Fruit fly (Drosophila melanogaster) whole organism, embryonic: ENCODE results near the gene CG15930.

ENCODE experiments used
- Aef1 ChIP-seq: fragments of 200-800 bp; sonication (Bioruptor generic); IDR thresholded peaks from 3 replicates; pipeline ENCODE4 v1.3.6; 2022; ENCODE audit warnings: missing biosample characterization, missing genetic modification characterization
- Atf-2 ChIP-seq: fragments of 200-800 bp; sonication (Bioruptor generic); optimal IDR thresholded peaks from 2 replicates; lab custom pipeline; 2016; ENCODE audit warnings: missing biosample characterization, missing genetic modification characterization
- CG10147 ChIP-seq: fragments of 200-800 bp; sonication (Bioruptor generic); optimal IDR thresholded peaks from 2 replicates; lab custom pipeline; 2019; ENCODE audit warnings: missing biosample characterization, mild to moderate bottlenecking, missing genetic modification characterization, moderate library complexity
- CG10462 ChIP-seq: fragments of 200-800 bp; sonication (Bioruptor generic); optimal IDR thresholded peaks from 2 replicates; lab custom pipeline; 2016; ENCODE audit warnings: missing biosample characterization, missing genetic modification characterization
- CG11247 ChIP-seq: fragments of 200-800 bp; sonication (Bioruptor generic); IDR thresholded peaks from 2 replicates; pipeline ENCODE4 v1.3.6; 2022; ENCODE audit warnings: missing biosample characterization, missing genetic modification characterization
- CG12071 ChIP-seq: fragments of 200-800 bp; sonication (Bioruptor generic); optimal IDR thresholded peaks from 3 replicates; lab custom pipeline; 2018; ENCODE audit warnings: missing biosample characterization, mild to moderate bottlenecking, missing genetic modification characterization
- CG12155 ChIP-seq: fragments of 200-800 bp; sonication (Bioruptor generic); optimal IDR thresholded peaks from 3 replicates; lab custom pipeline; 2016; ENCODE audit warnings: missing biosample characterization, missing genetic modification characterization
- CG12391 ChIP-seq: fragments of 200-800 bp; sonication (Bioruptor generic); optimal IDR thresholded peaks from 3 replicates; lab custom pipeline; 2018; ENCODE audit warnings: missing biosample characterization, mild to moderate bottlenecking, missing genetic modification characterization, moderate library complexity
- CG15696 ChIP-seq: fragments of 200-800 bp; sonication (Bioruptor generic); optimal IDR thresholded peaks from 2 replicates; lab custom pipeline; 2019; ENCODE audit warnings: missing biosample characterization, mild to moderate bottlenecking, missing genetic modification characterization, moderate library complexity
- CG1792 ChIP-seq: fragments of 200-800 bp; sonication (Bioruptor generic); optimal IDR thresholded peaks from 2 replicates; lab custom pipeline; 2016; ENCODE audit warnings: missing biosample characterization, missing genetic modification characterization
- CG2678 ChIP-seq: fragments of 200-800 bp; sonication (Bioruptor generic); optimal IDR thresholded peaks from 3 replicates; lab custom pipeline; 2019; ENCODE audit warnings: missing biosample characterization, mild to moderate bottlenecking, missing genetic modification characterization, moderate library complexity
- CG4360 ChIP-seq: fragments of 200-800 bp; sonication (Bioruptor generic); IDR thresholded peaks from 2 replicates; pipeline ENCODE4 v1.3.6; 2022; ENCODE audit warnings: missing biosample characterization, missing genetic modification characterization
- CG4404 ChIP-seq: fragments of 200-800 bp; sonication (Bioruptor generic); IDR thresholded peaks from 2 replicates; pipeline ENCODE4 v1.3.6; 2022; ENCODE audit warnings: missing biosample characterization, missing genetic modification characterization
- CG4820 ChIP-seq: fragments of 200-800 bp; sonication (Bioruptor generic); optimal IDR thresholded peaks from 3 replicates; lab custom pipeline; 2016; ENCODE audit warnings: missing biosample characterization, missing genetic modification characterization
- CG6813 ChIP-seq: fragments of 200-800 bp; sonication (Bioruptor generic); optimal IDR thresholded peaks from 2 replicates; lab custom pipeline; 2017; ENCODE audit warnings: missing biosample characterization, missing genetic modification characterization, mild to moderate bottlenecking, moderate library complexity, missing genetic modification reagents
- CG6854 ChIP-seq: fragments of 200-800 bp; sonication (Bioruptor generic); optimal IDR thresholded peaks from 3 replicates; lab custom pipeline; 2017; ENCODE audit warnings: missing biosample characterization, mild to moderate bottlenecking, missing genetic modification characterization
- CG7963 ChIP-seq: fragments of 200-800 bp; sonication (Bioruptor generic); IDR thresholded peaks from 3 replicates; pipeline ENCODE4 v1.3.6; 2022; ENCODE audit warnings: missing biosample characterization, missing genetic modification characterization; ENCODE audit not compliant: partially characterized antibody
- CG8290 ChIP-seq, 3 experiments: fragments of 200-800 bp; sonication (Bioruptor generic); optimal IDR thresholded peaks; 2 replicates each; lab custom pipeline; 2016 to 2019; ENCODE audit warnings: missing biosample characterization in 3 of 3, missing genetic modification characterization in 3 of 3, mild to moderate bottlenecking in 2 of 3, moderate library complexity in 1 of 3
- Dek ChIP-seq: fragments of 200-800 bp; sonication (Bioruptor generic); optimal IDR thresholded peaks from 3 replicates; lab custom pipeline; 2019; ENCODE audit warnings: missing biosample characterization, mild to moderate bottlenecking, missing genetic modification characterization, moderate library complexity
- Hmx ChIP-seq: fragments of 200-800 bp; sonication (Bioruptor generic); optimal IDR thresholded peaks from 2 replicates; lab custom pipeline; 2016; ENCODE audit warnings: missing biosample characterization, missing genetic modification characterization
- Hr3 ChIP-seq: fragments of 200-800 bp; sonication (Bioruptor generic); optimal IDR thresholded peaks from 3 replicates; lab custom pipeline; 2016; ENCODE audit warnings: missing biosample characterization, missing genetic modification characterization
- Med ChIP-seq: fragments of 200-800 bp; sonication (Bioruptor generic); peaks from one replicate; lab custom pipeline; 2016; ENCODE audit warnings: missing biosample characterization, missing genetic modification characterization, mild to moderate bottlenecking, inconsistent platforms, moderate library complexity
- NK7.1 ChIP-seq: fragments of 200-800 bp; sonication (Bioruptor generic); optimal IDR thresholded peaks from 3 replicates; lab custom pipeline; 2016; ENCODE audit warnings: missing biosample characterization, missing genetic modification characterization
- Oaz ChIP-seq: fragments of 200-800 bp; sonication (Bioruptor generic); IDR thresholded peaks from 2 replicates; pipeline ENCODE4 v1.3.6; 2022; ENCODE audit warnings: missing biosample characterization, missing genetic modification characterization
- Ravus ChIP-seq: fragments of 200-800 bp; sonication (Bioruptor generic); IDR thresholded peaks from 2 replicates; pipeline ENCODE4 v1.3.6; 2022; ENCODE audit warnings: missing biosample characterization, missing genetic modification characterization
- Stat92E ChIP-seq, 3 experiments: fragments of >200 bp in 2 of 3; fragments of 200-800 bp in 1 of 3; sonication (Bioruptor generic) in 1 of 3; optimal IDR thresholded peaks; 2 replicates each; lab custom pipeline; 2017 to 2019; ENCODE audit warnings: missing biosample characterization in 3 of 3, missing genetic modification characterization in 3 of 3, mild to moderate bottlenecking in 1 of 3, moderate library complexity in 1 of 3
- TFAM ChIP-seq: fragments of 200-800 bp; sonication (Bioruptor generic); optimal IDR thresholded peaks from 2 replicates; lab custom pipeline; 2017; ENCODE audit warnings: missing biosample characterization, missing genetic modification characterization, inconsistent platforms
- ap ChIP-seq: fragments of 200-800 bp; sonication (Bioruptor generic); IDR thresholded peaks from 2 replicates; pipeline ENCODE4 v1.3.6; 2022; ENCODE audit warnings: missing biosample characterization, missing genetic modification characterization
- ara ChIP-seq: fragments of 200-800 bp; sonication (Bioruptor generic); IDR thresholded peaks from 2 replicates; pipeline ENCODE4 v1.3.6; 2022; ENCODE audit warnings: missing biosample characterization, missing genetic modification characterization
- ase ChIP-seq: fragments of 200-800 bp; sonication (Bioruptor generic); IDR thresholded peaks from 3 replicates; pipeline ENCODE4 v1.3.6; 2022; ENCODE audit warnings: missing biosample characterization, missing genetic modification characterization
- ato ChIP-seq: fragments of 200-800 bp; sonication (Bioruptor generic); IDR thresholded peaks from 2 replicates; pipeline ENCODE4 v1.3.6; 2022; ENCODE audit warnings: missing biosample characterization, missing genetic modification characterization; ENCODE audit not compliant: partially characterized antibody
- bbx ChIP-seq: fragments of 200-800 bp; sonication (Bioruptor generic); IDR thresholded peaks from 2 replicates; pipeline ENCODE4 v1.3.6; 2022; ENCODE audit warnings: missing biosample characterization, missing genetic modification characterization; ENCODE audit not compliant: partially characterized antibody
- ci ChIP-seq: fragments of 200-800 bp; sonication (Bioruptor generic); IDR thresholded peaks from 3 replicates; pipeline ENCODE4 v1.3.6; 2022; ENCODE audit warnings: missing biosample characterization, missing genetic modification characterization
- ems ChIP-seq: fragments of 200-800 bp; sonication (Bioruptor generic); optimal IDR thresholded peaks from 3 replicates; lab custom pipeline; 2016; ENCODE audit warnings: missing biosample characterization, missing genetic modification characterization
- eve ChIP-seq, 2 experiments: fragments of >200 bp; optimal IDR thresholded peaks; 2 replicates each; lab custom pipeline; 2017; ENCODE audit warnings: missing biosample characterization in 2 of 2, missing genetic modification characterization in 2 of 2
- gt ChIP-seq: fragments of 200-800 bp; sonication (Bioruptor generic); IDR thresholded peaks from 2 replicates; pipeline ENCODE4 v1.3.6; 2022; ENCODE audit warnings: missing biosample characterization, missing genetic modification characterization
- jumu ChIP-seq: fragments of 200-800 bp; sonication (Bioruptor generic); optimal IDR thresholded peaks from 3 replicates; lab custom pipeline; 2016; ENCODE audit warnings: missing biosample characterization, missing genetic modification characterization
- kah ChIP-seq: fragments of 200-800 bp; sonication (Bioruptor generic); optimal IDR thresholded peaks from 2 replicates; lab custom pipeline; 2018; ENCODE audit warnings: missing biosample characterization, mild to moderate bottlenecking, missing genetic modification characterization
- kni ChIP-seq: fragments of 200-800 bp; sonication (Bioruptor generic); optimal IDR thresholded peaks from 3 replicates; lab custom pipeline; 2017; ENCODE audit warnings: mild to moderate bottlenecking, missing biosample characterization, missing genetic modification reagents, missing genetic modification characterization
- lilli ChIP-seq: fragments of 200-800 bp; sonication (Bioruptor generic); optimal IDR thresholded peaks from 3 replicates; lab custom pipeline; 2016; ENCODE audit warnings: missing biosample characterization, missing genetic modification characterization
- mirr ChIP-seq: fragments of 200-800 bp; sonication (Bioruptor generic); optimal IDR thresholded peaks from 3 replicates; lab custom pipeline; 2018; ENCODE audit warnings: missing biosample characterization, mild to moderate bottlenecking, missing genetic modification characterization
- mld ChIP-seq: fragments of 200-800 bp; sonication (Bioruptor generic); IDR thresholded peaks from 3 replicates; pipeline ENCODE4 v1.3.6; 2022; ENCODE audit warnings: missing biosample characterization, missing genetic modification characterization; ENCODE audit not compliant: partially characterized antibody
- otp ChIP-seq: fragments of 200-800 bp; sonication (Bioruptor generic); IDR thresholded peaks from 3 replicates; pipeline ENCODE4, ENCODE4 v1.3.6; 2022; ENCODE audit warnings: missing biosample characterization, missing genetic modification characterization
- schlank ChIP-seq: fragments of 200-800 bp; sonication (Bioruptor generic); optimal IDR thresholded peaks from 2 replicates; lab custom pipeline; 2018; ENCODE audit warnings: missing biosample characterization, mild to moderate bottlenecking, missing genetic modification characterization
- sima ChIP-seq: fragments of 200-800 bp; sonication (Bioruptor generic); optimal IDR thresholded peaks from 2 replicates; lab custom pipeline; 2016; ENCODE audit warnings: missing biosample characterization, missing genetic modification characterization
- sisA ChIP-seq: fragments of 200-800 bp; sonication (Bioruptor generic); IDR thresholded peaks from 2 replicates; pipeline ENCODE4 v1.3.6; 2022; ENCODE audit warnings: missing biosample characterization, missing genetic modification characterization
- trem ChIP-seq: fragments of 200-800 bp; optimal IDR thresholded peaks from 3 replicates; lab custom pipeline; 2019; ENCODE audit warnings: missing biosample characterization, mild to moderate bottlenecking, missing genetic modification characterization, moderate library complexity
- wdn ChIP-seq: fragments of 200-800 bp; sonication (Bioruptor generic); IDR thresholded peaks from 2 replicates; pipeline ENCODE4 v1.3.6; 2022; ENCODE audit warnings: missing biosample characterization, missing genetic modification characterization
- zfh1 ChIP-seq: fragments of 200-800 bp; sonication (Bioruptor generic); IDR thresholded peaks from 3 replicates; pipeline ENCODE4 v1.3.6; 2022; ENCODE audit warnings: missing biosample characterization, missing genetic modification characterization

The CG15930 gene

dm6 chrX:5329266-5329898, 12.3 kb upstream of the CG15930 start, which contains the start of the genes CG3309 and XRCC1 (continued):
- TF ChIP-seq NK7.1 (GFP tag; lab: Kevin White, UChicago) (no peak), sima (GFP tag; lab: Kevin White, UChicago) (no peak), ara (GFP tag; lab: Robert Waterston, UW) (peak; percentile 55; the same call in 1 of the 2 replicates), Atf-2 (GFP tag; lab: Kevin White, UChicago) (no peak), ase (GFP tag; lab: Robert Waterston, UW) (peak; percentile 46; the same call in 1 of the 3 replicates), CG10462 (GFP tag; lab: Kevin White, UChicago) (peak; percentile 24), eve (GFP tag; optimal IDR thresholded peaks at IDR 0.05; lab: Kevin White, UChicago) (no peak), mld (GFP tag; lab: Robert Waterston, UW) (peak; percentile 64; the same call in 2 of the 3 replicates), ems (GFP tag; lab: Kevin White, UChicago) (no peak), CG12155 (GFP tag; lab: Kevin White, UChicago) (no peak), ci (GFP tag; lab: Robert Waterston, UW) (peak; percentile 57; the same call in 2 of the 3 replicates), CG4820 (GFP tag; lab: Kevin White, UChicago) (peak; percentile 26), otp (no peak), sisA (GFP tag; lab: Robert Waterston, UW) (peak; percentile 67), CG1792 (GFP tag; lab: Kevin White, UChicago) (no peak), TFAM (GFP tag; lab: Kevin White, UChicago) (no peak), schlank (no peak), kah (GFP tag; lab: Kevin White, UChicago) (no peak), Hr3 (GFP tag; lab: Kevin White, UChicago) (peak; percentile 54), Oaz (GFP tag; lab: Robert Waterston, UW) (peak; percentile 49; the same call in 1 of the 2 replicates), CG11247 (GFP tag; lab: Robert Waterston, UW) (0 out of 2 replicates have a peak, but pooled peaks have one; percentile 7), Aef1 (GFP tag; lab: Robert Waterston, UW) (peak; percentile 66; the same call in 2 of the 3 replicates), bbx (peak; percentile 76), CG6813 (peak; percentile 0), kni (no peak), zfh1 (peak; percentile 45; the same call in 1 of the 3 replicates), trem (tag; lab: Kevin White, UChicago) (peak; percentile 53), wdn (GFP tag; lab: Robert Waterston, UW) (no peak), mirr (GFP tag; lab: Kevin White, UChicago) (no peak), lilli (GFP tag; lab: Kevin White, UChicago) (peak; percentile 54), CG12071 (GFP tag; lab: Kevin White, UChicago) (no peak), ap (GFP tag; lab: Robert Waterston, UW) (no peak), Hmx (GFP tag; lab: Kevin White, UChicago) (no peak), Stat92E (GFP tag; optimal IDR thresholded peaks at IDR 0.05; lab: Kevin White, UChicago) (no peak), ato (GFP tag; lab: Robert Waterston, UW) (peak; percentile 55), Ravus (GFP tag; lab: Robert Waterston, UW) (no peak), CG4360 (GFP tag; lab: Robert Waterston, UW) (no peak), jumu (GFP tag; lab: Kevin White, UChicago) (no peak), CG2678 (tag; lab: Kevin White, UChicago) (peak; percentile 64), Med (GFP tag; lab: Kevin White, UChicago) (peak; percentile 82), CG15696 (peak; percentile 42), CG4404 (GFP tag; lab: Robert Waterston, UW) (peak; percentile 45; the same call in 1 of the 2 replicates), gt (GFP tag; lab: Robert Waterston, UW) (peak; percentile 28; the same call in 1 of the 2 replicates), CG12391 (peak; percentile 73), Dek (tag; lab: Kevin White, UChicago) (peak; percentile 22), CG10147 (peak; percentile 14), CG8290 (GFP tag; optimal IDR thresholded peaks at IDR 0.05; lab: Kevin White, UChicago) (peak; percentile 97), CG8290 (tag; optimal IDR thresholded peaks at IDR 0.05; lab: Kevin White, UChicago) (peak; percentile 94 to 98), CG6854 (GFP tag; lab: Kevin White, UChicago) (no peak), CG7963 (GFP tag; lab: Robert Waterston, UW) (peak; percentile 76)
